Fruit fly (Drosophila melanogaster) whole organism, pupa: ENCODE measurements around the gene Svip.

Experiments
- CG10348 ChIP-seq: fragments of 200-800 bp; sonication (Bioruptor generic); IDR thresholded peaks from 2 replicates; pipeline ENCODE4 v1.3.6; 2022; ENCODE audit warnings: missing biosample characterization, missing genetic modification characterization
- CG12605 ChIP-seq: fragments of 200-800 bp; sonication (Bioruptor generic); IDR thresholded peaks from 2 replicates; pipeline ENCODE4 v1.3.6; 2022; ENCODE audit warnings: missing biosample characterization, missing genetic modification characterization
- CG13204 ChIP-seq: fragments of 200-800 bp; sonication (Bioruptor generic); optimal IDR thresholded peaks from 2 replicates; lab custom pipeline; 2018; ENCODE audit warnings: missing biosample characterization, mild to moderate bottlenecking, missing genetic modification characterization, moderate library complexity
- CG14655 ChIP-seq: fragments of 200-800 bp; sonication (Bioruptor generic); optimal IDR thresholded peaks from 3 replicates; lab custom pipeline; 2017; ENCODE audit warnings: mild to moderate bottlenecking, missing biosample characterization, missing genetic modification reagents, missing genetic modification characterization
- CG15710 ChIP-seq: fragments of 200-800 bp; sonication (Bioruptor generic); optimal IDR thresholded peaks from 2 replicates; lab custom pipeline; 2018; ENCODE audit warnings: missing biosample characterization, mild to moderate bottlenecking, missing genetic modification characterization, moderate library complexity
- CG17806 ChIP-seq: fragments of 200-800 bp; sonication (Bioruptor generic); optimal IDR thresholded peaks from 2 replicates; lab custom pipeline; 2018; ENCODE audit warnings: missing biosample characterization, mild to moderate bottlenecking, missing genetic modification characterization, moderate library complexity
- CG32121 ChIP-seq: fragments of 200-800 bp; sonication (Bioruptor generic); IDR thresholded peaks from 2 replicates; pipeline ENCODE4 v1.3.6; 2022; ENCODE audit warnings: missing biosample characterization, missing genetic modification characterization
- CG34367 ChIP-seq: fragments of 200-800 bp; sonication (Bioruptor generic); optimal IDR thresholded peaks from 2 replicates; lab custom pipeline; 2018; ENCODE audit warnings: missing biosample characterization, mild to moderate bottlenecking, missing genetic modification characterization
- CG4496 ChIP-seq: fragments of 200-800 bp; sonication (Bioruptor generic); IDR thresholded peaks from 3 replicates; pipeline ENCODE4 v1.3.6; 2022; ENCODE audit warnings: missing biosample characterization, missing genetic modification characterization
- CG8159 ChIP-seq: fragments of 200-800 bp; sonication (Bioruptor generic); optimal IDR thresholded peaks from 3 replicates; lab custom pipeline; 2018; ENCODE audit warnings: missing biosample characterization, mild to moderate bottlenecking, missing genetic modification characterization, moderate library complexity
- CG8301 ChIP-seq: fragments of 200-800 bp; sonication (Bioruptor generic); optimal IDR thresholded peaks from 2 replicates; lab custom pipeline; 2018; ENCODE audit warnings: missing biosample characterization, mild to moderate bottlenecking, missing genetic modification characterization
- CG9948 ChIP-seq: fragments of 200-800 bp; sonication (Bioruptor generic); optimal IDR thresholded peaks from 2 replicates; lab custom pipeline; 2018; ENCODE audit warnings: missing biosample characterization, mild to moderate bottlenecking, missing genetic modification characterization, moderate library complexity
- D1 ChIP-seq: fragments of 200-800 bp; sonication (Bioruptor generic); optimal IDR thresholded peaks from 2 replicates; lab custom pipeline; 2018; ENCODE audit warnings: missing biosample characterization, mild to moderate bottlenecking, missing genetic modification characterization, moderate library complexity
- EcR ChIP-seq: fragments of 200-800 bp; sonication (Bioruptor generic); optimal IDR thresholded peaks from 3 replicates; lab custom pipeline; 2019; ENCODE audit warnings: missing biosample characterization, missing genetic modification characterization, mild to moderate bottlenecking, moderate library complexity, missing genetic modification reagents
- Ets98B ChIP-seq: fragments of 200-800 bp; sonication (Bioruptor generic); IDR thresholded peaks from 2 replicates; pipeline ENCODE4 v1.3.6; 2022; ENCODE audit warnings: missing biosample characterization, missing genetic modification characterization
- Pif1A ChIP-seq: fragments of 200-800 bp; sonication (Bioruptor generic); optimal IDR thresholded peaks from 3 replicates; lab custom pipeline; 2016; ENCODE audit warnings: missing biosample characterization, missing genetic modification characterization
- Pif1B ChIP-seq: fragments of 200-800 bp; sonication (Bioruptor generic); optimal IDR thresholded peaks from 3 replicates; lab custom pipeline; 2016; ENCODE audit warnings: missing biosample characterization, missing genetic modification characterization
- Snoo ChIP-seq: fragments of 200-800 bp; sonication (Bioruptor generic); optimal IDR thresholded peaks from 3 replicates; lab custom pipeline; 2017; ENCODE audit warnings: missing biosample characterization, mild to moderate bottlenecking, missing genetic modification characterization, inconsistent platforms
- fd96Ca ChIP-seq: fragments of 200-800 bp; sonication (Bioruptor generic); IDR thresholded peaks from 3 replicates; pipeline ENCODE4 v1.3.6; 2022; ENCODE audit warnings: missing biosample characterization, missing genetic modification characterization
- gl ChIP-seq: fragments of 200-800 bp; sonication (Bioruptor generic); optimal IDR thresholded peaks from 2 replicates; lab custom pipeline; 2018; ENCODE audit warnings: missing biosample characterization, mild to moderate bottlenecking, missing genetic modification characterization
- rn ChIP-seq: fragments of 200-800 bp; sonication (Bioruptor generic); IDR thresholded peaks from 2 replicates; pipeline ENCODE4 v1.3.6; 2022; ENCODE audit warnings: missing biosample characterization, missing genetic modification characterization

Svip gene

dm6 chr3L:9353733-9354132 is 5.1 kb upstream of the Svip start, which contains the start of gene CG32040:
TSS of gene CG32040 (plus strand) at chr3L:9354033.
- no peak for TF ChIP-seq CG14655 (GFP tag; lab: Kevin White, UChicago)
- TF ChIP-seq CG4496 (GFP tag; lab: Robert Waterston, UW), result no peak
- TF ChIP-seq CG32121, result no peak
- no peak for TF ChIP-seq fd96Ca (GFP tag; lab: Robert Waterston, UW)
- no peak for TF ChIP-seq rn (GFP tag; lab: Robert Waterston, UW)
- no peak for TF ChIP-seq Ets98B

DNA sequence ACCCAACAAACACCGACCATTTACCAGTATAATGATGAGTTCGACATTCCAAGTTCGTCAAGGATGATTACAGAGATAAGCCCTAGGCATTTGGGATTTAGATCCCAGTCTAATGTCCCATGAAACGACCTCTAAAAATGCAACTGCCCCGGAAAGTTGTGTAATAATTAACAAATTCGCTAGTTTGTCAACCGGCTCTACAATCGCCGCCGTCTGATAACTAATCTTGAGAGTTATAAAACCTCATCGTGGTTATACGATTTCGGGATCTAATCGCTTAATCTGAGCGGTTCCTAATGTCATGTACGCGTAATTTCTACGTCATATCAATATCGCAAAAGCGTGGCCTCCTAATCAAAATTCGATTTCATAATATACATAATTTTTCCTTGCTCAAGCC is 3.2 kb upstream of the Svip start:
- TF ChIP-seq CG8301 (tag; lab: Kevin White, UChicago), result no peak

dm6 chr3L:9356138-9356753 is 2.6 kb upstream of the Svip start:
- no peak for TF ChIP-seq CG4496 (GFP tag; lab: Robert Waterston, UW)
- TF ChIP-seq CG34367 (tag; lab: Kevin White, UChicago), result no peak
- TF ChIP-seq EcR (GFP tag; lab: Kevin White, UChicago), result peak; percentile 65
- TF ChIP-seq CG9948 (tag; lab: Kevin White, UChicago), result no peak

DNA sequence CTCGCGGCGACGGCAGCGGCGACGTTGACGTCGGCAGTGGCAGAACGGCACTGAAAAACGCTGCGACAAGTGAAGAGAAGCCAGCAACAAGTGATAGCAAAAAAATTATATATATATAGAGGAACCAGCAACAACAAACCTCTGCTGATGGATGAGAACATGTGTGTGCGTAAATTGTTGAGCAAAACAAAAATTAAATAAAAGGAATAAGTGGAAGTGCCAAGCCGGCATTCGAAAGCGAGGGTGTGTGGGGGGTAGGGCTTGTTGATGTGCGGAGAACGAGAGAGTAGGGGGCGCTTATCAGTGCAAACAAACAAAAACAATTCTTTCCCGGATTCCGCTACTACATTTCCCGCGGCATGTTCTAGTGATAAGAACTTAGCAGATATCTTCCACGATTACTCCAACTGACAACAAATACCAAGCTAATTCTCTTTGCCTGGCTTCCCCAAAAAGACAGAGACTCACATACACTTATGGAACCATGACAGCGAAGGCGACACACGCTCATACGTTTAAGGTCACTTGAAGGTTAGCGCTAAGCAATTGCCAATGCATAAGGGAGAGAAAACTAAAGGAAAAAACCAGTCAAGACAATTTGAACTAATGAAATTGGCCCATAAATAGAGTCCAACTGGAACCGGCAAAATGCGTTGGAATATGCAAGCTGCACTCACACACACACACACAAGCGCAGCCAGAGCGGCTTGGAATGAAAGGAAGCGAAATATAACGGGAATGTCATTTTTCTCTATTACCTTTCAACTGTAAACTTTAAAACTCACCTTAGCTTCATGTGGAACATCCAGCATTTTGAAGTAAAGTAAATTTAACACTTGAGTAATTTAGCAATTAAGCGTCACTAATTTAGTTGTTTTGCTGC is 728 bp upstream of the Svip start:
- TF ChIP-seq Ets98B (peak; percentile 53), CG8301 (tag; lab: Kevin White, UChicago) (peak; percentile 30), CG12605 (GFP tag; lab: Robert Waterston, UW) (peak; percentile 72), gl (peak; percentile 75), EcR (GFP tag; lab: Kevin White, UChicago) (no peak), CG15710 (tag; lab: Kevin White, UChicago) (peak; percentile 52), fd96Ca (GFP tag; lab: Robert Waterston, UW) (no peak), CG17806 (tag; lab: Kevin White, UChicago) (peak; percentile 31), CG8159 (tag; lab: Kevin White, UChicago) (peak; percentile 31), CG4496 (GFP tag; lab: Robert Waterston, UW) (peak; percentile 65), D1 (tag; lab: Kevin White, UChicago) (no peak), rn (GFP tag; lab: Robert Waterston, UW) (no peak), CG34367 (tag; lab: Kevin White, UChicago) (peak; percentile 21), CG9948 (tag; lab: Kevin White, UChicago) (peak; percentile 11), CG10348 (no peak), Pif1A (GFP tag; lab: Kevin White, UChicago) (peak; percentile 18), Pif1B (GFP tag; lab: Kevin White, UChicago) (peak; percentile 51), Snoo (tag; lab: Kevin White, UChicago) (no peak), CG14655 (GFP tag; lab: Kevin White, UChicago) (peak; percentile 71), CG32121 (peak; percentile 51; the same call in 1 of the 2 replicates), CG13204 (GFP tag; lab: Kevin White, UChicago) (no peak)

dm6 chr3L:9360217-9360692 is 1.5 kb downstream of the Svip start, which contains the start of gene Pdxk:
TSS of gene Pdxk (plus strand) at chr3L:9360316.
- TF ChIP-seq Snoo (tag; lab: Kevin White, UChicago) (peak; percentile 2), CG32121 (0 out of 2 replicates have a peak, but pooled peaks have one; percentile 31), CG13204 (GFP tag; lab: Kevin White, UChicago) (peak; percentile 13), CG12605 (GFP tag; lab: Robert Waterston, UW) (no peak), Ets98B (peak; percentile 26; the same call in 1 of the 2 replicates), EcR (GFP tag; lab: Kevin White, UChicago) (peak; percentile 66), CG4496 (GFP tag; lab: Robert Waterston, UW) (peak; percentile 28; the same call in 1 of the 3 replicates), CG9948 (tag; lab: Kevin White, UChicago) (no peak), gl (peak; percentile 38)
- TF ChIP-seq, all 21 proteins: peak for 7

- peak; percentile 20 for TF ChIP-seq EcR (GFP tag; lab: Kevin White, UChicago)
- no peak for TF ChIP-seq CG17806 (tag; lab: Kevin White, UChicago)
- 0 out of 3 replicates have a peak, but pooled peaks have one; percentile 41 for TF ChIP-seq CG4496 (GFP tag; lab: Robert Waterston, UW)
- TF ChIP-seq, all 21 proteins: peak for 2
These were observed 3.1 kb downstream of the Svip start, which contains the start of gene CG34456 for dm6 chr3L:9361894-9362293. TSS of gene CG34456 (plus strand) at chr3L:9362108.
